Worm (Caenorhabditis elegans) whole organism, young adult: Measurements from ENCODE around the gene D1054.10.

Experiments
- B0035.1 ChIP-seq: sonication (generic microtip); optimal IDR thresholded peaks from 2 replicates; lab custom pipeline; 2016; ENCODE audit warnings: missing genetic modification characterization, mild to moderate bottlenecking, missing compliant biosample characterization, missing genotype, missing genetic modification reagents
- B0336.3 ChIP-seq: fragments of 200-800 bp; sonication (Bioruptor generic); IDR thresholded peaks from 2 replicates; pipeline ENCODE4 v1.3.6; 2022; ENCODE audit warnings: missing genetic modification characterization, missing compliant biosample characterization
- C17E4.6 ChIP-seq: fragments of 200-800 bp; sonication (Bioruptor generic); IDR thresholded peaks from 2 replicates; pipeline ENCODE4 v1.3.6; 2022; ENCODE audit warnings: missing genetic modification reagents, missing genetic modification characterization, missing compliant biosample characterization
- F10E7.11 ChIP-seq: sonication (generic microtip); optimal IDR thresholded peaks from 2 replicates; lab custom pipeline; 2017; ENCODE audit warnings: mild to moderate bottlenecking, missing genetic modification characterization, moderate library complexity, missing compliant biosample characterization
- F22D6.2 ChIP-seq: sonication (generic microtip); optimal IDR thresholded peaks from 2 replicates; lab custom pipeline; 2016; ENCODE audit warnings: mild to moderate bottlenecking, missing genetic modification characterization, missing compliant biosample characterization
- F33H1.4 ChIP-seq: fragments of 200-800 bp; sonication (Bioruptor generic); IDR thresholded peaks from 2 replicates; pipeline ENCODE4 v1.3.6; 2022; ENCODE audit warnings: missing genetic modification reagents, missing genetic modification characterization, missing compliant biosample characterization
- F37B4.10 ChIP-seq: fragments of 200-800 bp; sonication (Bioruptor generic); IDR thresholded peaks from 2 replicates; pipeline ENCODE4 v1.3.6; 2022; ENCODE audit warnings: missing genetic modification characterization, missing compliant biosample characterization
- F49E8.2 ChIP-seq: sonication (generic microtip); optimal IDR thresholded peaks from 3 replicates; lab custom pipeline; 2017; ENCODE audit warnings: missing genetic modification characterization, mild to moderate bottlenecking, missing compliant biosample characterization, antibody characterized with exemption, moderate library complexity; ENCODE audit not compliant: insufficient read depth
- F55B11.4 ChIP-seq: sonication (generic microtip); optimal IDR thresholded peaks from 2 replicates; lab custom pipeline; 2016; ENCODE audit warnings: missing compliant biosample characterization, missing genetic modification characterization, borderline replicate concordance; ENCODE audit not compliant: insufficient read depth
- Y95B8A.8 ChIP-seq: fragments of 200-800 bp; sonication (Bioruptor generic); IDR thresholded peaks from 2 replicates; pipeline ENCODE4 v1.3.6; 2022; ENCODE audit warnings: missing genetic modification reagents, missing genetic modification characterization, missing compliant biosample characterization
- aptf-3 ChIP-seq: fragments of 200-800 bp; sonication (Bioruptor generic); IDR thresholded peaks from 2 replicates; pipeline ENCODE4 v1.3.6; 2022; ENCODE audit warnings: missing genetic modification characterization, missing compliant biosample characterization
- attf-5 ChIP-seq: fragments of 200-800 bp; sonication (Bioruptor generic); optimal IDR thresholded peaks from 2 replicates; lab custom pipeline; 2018; ENCODE audit warnings: mild to moderate bottlenecking, missing genetic modification characterization, missing compliant biosample characterization
- cebp-1 ChIP-seq, 2 experiments: fragments of 200-800 bp in 1 of 2; sonication (Bioruptor generic) in 1 of 2; sonication (generic microtip) in 1 of 2; IDR thresholded peaks in 1 of 2; optimal IDR thresholded peaks in 1 of 2; 2 replicates each; pipeline versions ENCODE4 v1.3.6 to Lab custom; 2017 to 2022; ENCODE audit warnings: missing compliant biosample characterization in 2 of 2, missing genetic modification characterization in 2 of 2, mild to moderate bottlenecking in 1 of 2, missing genetic modification reagents in 1 of 2, moderate library complexity in 1 of 2
- ceh-91 ChIP-seq: fragments of 200-800 bp; sonication (Bioruptor generic); IDR thresholded peaks from 2 replicates; pipeline ENCODE4 v1.3.6; 2022; ENCODE audit warnings: missing genetic modification reagents, missing genetic modification characterization, missing compliant biosample characterization
- chd-7 ChIP-seq: sonication (generic microtip); optimal IDR thresholded peaks from 2 replicates; lab custom pipeline; 2016; ENCODE audit warnings: mild to moderate bottlenecking, missing genetic modification characterization, moderate library complexity, missing compliant biosample characterization
- die-1 ChIP-seq: sonication (generic microtip); optimal IDR thresholded peaks from 2 replicates; lab custom pipeline; 2016; ENCODE audit warnings: missing genotype, mild to moderate bottlenecking, missing genetic modification characterization, missing compliant biosample characterization
- efl-1 ChIP-seq: fragments of 150-350 bp; optimal IDR thresholded peaks from 2 replicates; lab custom pipeline; 2014; ENCODE audit warnings: missing biosample characterization, missing genetic modification reagents, missing genetic modification characterization
- egl-18 ChIP-seq: fragments of 200-800 bp; sonication (Bioruptor generic); IDR thresholded peaks from 2 replicates; pipeline ENCODE4 v1.3.6; 2022; ENCODE audit warnings: missing genetic modification reagents, missing genetic modification characterization, missing compliant biosample characterization
- ekl-4 ChIP-seq: fragments of 200-800 bp; sonication (Bioruptor generic); IDR thresholded peaks from 2 replicates; pipeline ENCODE4 v1.3.6; 2022; ENCODE audit warnings: missing genetic modification reagents, missing genetic modification characterization, missing compliant biosample characterization
- gei-17 ChIP-seq: fragments of 200-800 bp; sonication (Bioruptor generic); optimal IDR thresholded peaks from 2 replicates; lab custom pipeline; 2018; ENCODE audit warnings: mild to moderate bottlenecking, missing genetic modification characterization, missing compliant biosample characterization
- hlh-26 ChIP-seq: fragments of 200-800 bp; sonication (Bioruptor generic); conservative IDR thresholded peaks from 2 replicates; pipeline ENCODE4 v1.3.6; 2022; ENCODE audit warnings: missing genetic modification reagents, missing genetic modification characterization, missing compliant biosample characterization
- hmg-1.2 ChIP-seq: fragments of 200-800 bp; sonication (Bioruptor generic); IDR thresholded peaks from 2 replicates; pipeline ENCODE4 v1.3.6; 2022; ENCODE audit warnings: missing genetic modification reagents, missing genetic modification characterization, missing compliant biosample characterization
- lag-1 ChIP-seq: fragments of 200-800 bp; sonication (Bioruptor generic); IDR thresholded peaks from 2 replicates; pipeline ENCODE4 v1.3.6; 2022; ENCODE audit warnings: missing genetic modification reagents, missing genetic modification characterization, missing compliant biosample characterization
- let-607 ChIP-seq, 2 experiments: fragments of 200-800 bp in 1 of 2; sonication (Bioruptor generic) in 1 of 2; sonication (generic microtip) in 1 of 2; optimal IDR thresholded peaks; 2 replicates each; lab custom pipeline; 2016 to 2018; ENCODE audit warnings: mild to moderate bottlenecking in 2 of 2, missing compliant biosample characterization in 2 of 2, missing genetic modification characterization in 2 of 2, moderate library complexity in 2 of 2, missing genotype in 1 of 2
- lir-1 ChIP-seq: fragments of 200-800 bp; sonication (Bioruptor generic); conservative IDR thresholded peaks from 2 replicates; pipeline ENCODE4 v1.3.6; 2022; ENCODE audit warnings: missing genetic modification reagents, missing genetic modification characterization, missing compliant biosample characterization
- lsy-27 ChIP-seq: sonication (generic microtip); optimal IDR thresholded peaks from 2 replicates; lab custom pipeline; 2017; ENCODE audit warnings: missing genetic modification characterization, mild to moderate bottlenecking, missing compliant biosample characterization, antibody characterized with exemption, missing genotype, borderline replicate concordance; ENCODE audit not compliant: insufficient read depth
- madf-10 ChIP-seq: sonication (generic microtip); optimal IDR thresholded peaks from 2 replicates; lab custom pipeline; 2016; ENCODE audit warnings: mild to moderate bottlenecking, missing genetic modification characterization, missing compliant biosample characterization
- madf-3 ChIP-seq: fragments of 200-800 bp; sonication (Bioruptor generic); IDR thresholded peaks from 2 replicates; pipeline ENCODE4 v1.3.6; 2022; ENCODE audit warnings: missing genetic modification reagents, missing genetic modification characterization, missing compliant biosample characterization
- madf-6 ChIP-seq: fragments of 200-800 bp; sonication (Bioruptor generic); IDR thresholded peaks from 2 replicates; pipeline ENCODE4 v1.3.6; 2022; ENCODE audit warnings: missing genetic modification reagents, missing genetic modification characterization, missing compliant biosample characterization
- madf-8 ChIP-seq: fragments of 200-800 bp; sonication (Bioruptor generic); conservative IDR thresholded peaks from 2 replicates; pipeline ENCODE4 v1.3.6; 2022; ENCODE audit warnings: missing genetic modification reagents, missing genetic modification characterization, missing compliant biosample characterization
- nfya-2 ChIP-seq: fragments of 200-800 bp; sonication (Bioruptor generic); IDR thresholded peaks from 2 replicates; pipeline ENCODE4 v1.3.6; 2022; ENCODE audit warnings: missing genetic modification reagents, missing genetic modification characterization, missing compliant biosample characterization
- nfyb-1 ChIP-seq: fragments of 200-800 bp; sonication (Bioruptor generic); IDR thresholded peaks from 2 replicates; pipeline ENCODE4 v1.3.6; 2022; ENCODE audit warnings: missing genetic modification reagents, missing genetic modification characterization, missing compliant biosample characterization
- nhr-120 ChIP-seq: fragments of 200-800 bp; sonication (Bioruptor generic); IDR thresholded peaks from 2 replicates; pipeline ENCODE4 v1.3.6; 2022; ENCODE audit warnings: missing genetic modification characterization, missing compliant biosample characterization
- nhr-27 ChIP-seq: fragments of 200-800 bp; sonication (Bioruptor generic); optimal IDR thresholded peaks from 2 replicates; lab custom pipeline; 2018; ENCODE audit warnings: mild to moderate bottlenecking, missing genetic modification characterization, moderate library complexity, missing compliant biosample characterization
- nhr-90 ChIP-seq: sonication (generic microtip); optimal IDR thresholded peaks from 2 replicates; lab custom pipeline; 2016; ENCODE audit warnings: missing genotype, mild to moderate bottlenecking, missing genetic modification characterization, missing compliant biosample characterization
- rcor-1 ChIP-seq: fragments of 200-800 bp; sonication (Bioruptor generic); IDR thresholded peaks from 2 replicates; pipeline ENCODE4 v1.3.6; 2022; ENCODE audit warnings: missing genetic modification reagents, missing genetic modification characterization, missing compliant biosample characterization
- rec-8 ChIP-seq, 2 experiments: sonication (generic microtip); optimal IDR thresholded peaks; 2 replicates each; lab custom pipeline; 2016; ENCODE audit warnings: mild to moderate bottlenecking in 2 of 2, missing genetic modification characterization in 2 of 2, missing genetic modification reagents in 2 of 2, missing genotype in 2 of 2, missing biosample characterization in 1 of 2, missing compliant biosample characterization in 1 of 2, moderate library complexity in 1 of 2
- snpc-1.3 ChIP-seq: sonication (generic microtip); optimal IDR thresholded peaks from 2 replicates; lab custom pipeline; 2017; ENCODE audit warnings: missing genetic modification characterization, mild to moderate bottlenecking, missing compliant biosample characterization, antibody characterized with exemption, moderate library complexity, missing genotype, missing genetic modification reagents; ENCODE audit not compliant: insufficient read depth
- sptf-2 ChIP-seq: fragments of 200-800 bp; sonication (Bioruptor generic); optimal IDR thresholded peaks from 2 replicates; lab custom pipeline; 2018; ENCODE audit warnings: mild to moderate bottlenecking, missing genetic modification characterization, missing compliant biosample characterization
- tbx-9 ChIP-seq: sonication (generic microtip); optimal IDR thresholded peaks from 2 replicates; lab custom pipeline; 2016; ENCODE audit warnings: borderline replicate concordance, missing genetic modification characterization, inconsistent platforms, missing compliant biosample characterization
- tlf-1 ChIP-seq: fragments of 200-800 bp; sonication (Bioruptor generic); optimal IDR thresholded peaks from 2 replicates; lab custom pipeline; 2018; ENCODE audit warnings: mild to moderate bottlenecking, missing genetic modification characterization, missing compliant biosample characterization
- zfh-2 ChIP-seq: fragments of 200-800 bp; sonication (Bioruptor generic); conservative IDR thresholded peaks from 2 replicates; pipeline ENCODE4 v1.3.6; 2022; ENCODE audit warnings: missing genetic modification reagents, missing genetic modification characterization, missing compliant biosample characterization
- zim-3 ChIP-seq: sonication (generic microtip); optimal IDR thresholded peaks from 2 replicates; lab custom pipeline; 2017; ENCODE audit warnings: mild to moderate bottlenecking, missing genetic modification characterization, moderate library complexity, missing compliant biosample characterization
- ztf-18 ChIP-seq: sonication (generic microtip); optimal IDR thresholded peaks from 2 replicates; lab custom pipeline; 2016; ENCODE audit warnings: missing genotype, mild to moderate bottlenecking, missing genetic modification characterization, missing compliant biosample characterization
- ztf-22 ChIP-seq: fragments of 200-800 bp; sonication (Bioruptor generic); optimal IDR thresholded peaks from 2 replicates; lab custom pipeline; 2018; ENCODE audit warnings: mild to moderate bottlenecking, missing genetic modification characterization, moderate library complexity, missing compliant biosample characterization
- ztf-28 ChIP-seq: fragments of 200-800 bp; sonication (Bioruptor generic); IDR thresholded peaks from 2 replicates; pipeline ENCODE4 v1.3.6; 2022; ENCODE audit warnings: missing genetic modification reagents, missing genetic modification characterization, missing compliant biosample characterization

D1054.10 gene

DNA sequence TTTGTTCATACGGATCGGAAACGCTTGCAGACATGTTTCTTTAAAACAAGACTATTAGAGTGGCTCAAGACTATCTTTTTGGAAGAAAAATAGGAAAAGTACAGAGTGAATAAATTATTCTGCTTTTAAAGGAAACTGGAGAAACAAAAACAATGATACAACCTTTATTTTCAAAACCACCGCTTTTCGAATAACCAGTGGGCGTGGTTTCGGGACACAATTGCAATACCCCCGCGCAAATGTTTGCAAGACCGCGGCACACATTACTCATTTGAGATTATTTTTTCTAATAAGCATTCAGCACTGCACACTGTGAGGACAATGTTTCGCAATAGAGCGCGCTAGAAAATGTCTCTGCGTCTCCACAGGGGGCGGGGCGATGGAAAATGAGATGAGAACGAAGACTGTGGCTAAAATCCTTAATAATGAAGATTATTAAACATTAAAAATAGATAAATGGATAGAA lies 15.2 kb upstream of the D1054.10 start, which contains the start of gene plrg-1 (continued):
- TF ChIP-seq B0336.3 (GFP tag; lab: Robert Waterston, UW): peak; percentile 84
- peak; percentile 94 for TF ChIP-seq ekl-4 (GFP tag; lab: Robert Waterston, UW)
- peak; percentile 68 for TF ChIP-seq F49E8.2
- TF ChIP-seq attf-5 (GFP tag; lab: Kevin White, UChicago): peak; percentile 97
- no peak for TF ChIP-seq F55B11.4 (tag; lab: Kevin White, UChicago)
- no peak for TF ChIP-seq nhr-120 (GFP tag; lab: Robert Waterston, UW)
- no peak for TF ChIP-seq tbx-9 (tag; lab: Kevin White, UChicago)
- 0 out of 2 replicates have a peak, but pooled peaks have one; percentile 66 for TF ChIP-seq F37B4.10
- TF ChIP-seq madf-3 (GFP tag; lab: Robert Waterston, UW): peak; percentile 89
- peak; percentile 51 for TF ChIP-seq gei-17 (GFP tag; lab: Kevin White, UChicago)
- TF ChIP-seq nhr-27: no peak
- peak; percentile 86 for TF ChIP-seq hmg-1.2 (GFP tag; lab: Robert Waterston, UW)
- TF ChIP-seq ztf-28 (GFP tag; lab: Robert Waterston, UW): peak; percentile 82
- TF ChIP-seq lag-1: 0 out of 2 replicates have a peak, but pooled peaks have one; percentile 49
- TF ChIP-seq madf-6 (GFP tag; lab: Robert Waterston, UW): peak; percentile 86
- TF ChIP-seq lir-1 (GFP tag; lab: Robert Waterston, UW): peak; percentile 79
- TF ChIP-seq F10E7.11 (tag; lab: Kevin White, UChicago): no peak
- peak; percentile 79; the same call in 1 of the 2 replicates for TF ChIP-seq Y95B8A.8 (GFP tag; lab: Robert Waterston, UW)
- TF ChIP-seq ceh-91: peak; percentile 83
- TF ChIP-seq F22D6.2 (tag; lab: Kevin White, UChicago): peak; percentile 39
- peak; percentile 55 for TF ChIP-seq F33H1.4 (GFP tag; lab: Robert Waterston, UW)
- 0 out of 2 replicates have a peak, but pooled peaks have one; percentile 33 for TF ChIP-seq egl-18 (GFP tag; lab: Robert Waterston, UW)
- TF ChIP-seq tlf-1 (GFP tag; lab: Kevin White, UChicago): peak; percentile 85
- peak; percentile 57 for TF ChIP-seq lsy-27 (tag; lab: Kevin White, UChicago)
- TF ChIP-seq die-1 (tag; lab: Kevin White, UChicago): peak; percentile 43
- peak; percentile 82 for TF ChIP-seq snpc-1.3 (tag; lab: Kevin White, UChicago)
- TF ChIP-seq ztf-22: no peak
- no peak for TF ChIP-seq nfya-2 (GFP tag; lab: Robert Waterston, UW)
- peak; percentile 69 for TF ChIP-seq zfh-2 (GFP tag; lab: Robert Waterston, UW)
- no peak for TF ChIP-seq sptf-2 (GFP tag; lab: Kevin White, UChicago)
- peak; percentile 92 for TF ChIP-seq nfyb-1 (GFP tag; lab: Robert Waterston, UW)
- peak; percentile 59 for TF ChIP-seq efl-1 (GFP tag; lab: Kevin White, UChicago)
- peak; percentile 73 for TF ChIP-seq ztf-18 (tag; lab: Kevin White, UChicago)
- peak; percentile 19; the same call in 1 of the 2 replicates for TF ChIP-seq C17E4.6 (GFP tag; lab: Robert Waterston, UW)
- peak; percentile 93 for TF ChIP-seq rcor-1 (GFP tag; lab: Robert Waterston, UW)
- TF ChIP-seq hlh-26 (GFP tag; lab: Robert Waterston, UW): no peak
- TF ChIP-seq madf-8 (GFP tag; lab: Robert Waterston, UW): peak; percentile 48; the same call in 1 of the 2 replicates
- TF ChIP-seq nhr-90 (tag; lab: Kevin White, UChicago): peak; percentile 40
- peak; percentile 34 to 70 for TF ChIP-seq let-607 (tag; optimal IDR thresholded peaks at IDR 0.05; lab: Kevin White, UChicago)
- peak; percentile 74 for TF ChIP-seq chd-7 (tag; lab: Kevin White, UChicago)
- peak; percentile 99 for TF ChIP-seq cebp-1 (GFP tag; IDR thresholded peaks at IDR 0.05; lab: Robert Waterston, UW)
- TF ChIP-seq cebp-1 (tag; optimal IDR thresholded peaks at IDR 0.05; lab: Kevin White, UChicago): peak; percentile 99
- TF ChIP-seq zim-3 (tag; lab: Kevin White, UChicago): no peak
- TF ChIP-seq B0035.1 (tag; lab: Kevin White, UChicago): no peak
- TF ChIP-seq madf-10: peak; percentile 52
- no peak for TF ChIP-seq aptf-3
- TF ChIP-seq rec-8 (tag; optimal IDR thresholded peaks at IDR 0.05; lab: Kevin White, UChicago): peak; percentile 20 to 60
